Worm (Caenorhabditis elegans) whole organism, late embryonic: Measurements from ENCODE around the gene cup-5.

Experiments used
- ceh-48 ChIP-seq: sonication (generic microtip); optimal IDR thresholded peaks from 2 replicates; lab custom pipeline; 2016; ENCODE audit warnings: missing genetic modification characterization, inconsistent platforms, missing compliant biosample characterization
- lin-11 ChIP-seq: fragments of 200-800 bp; sonication (Bioruptor generic); optimal IDR thresholded peaks from 2 replicates; lab custom pipeline; 2018; ENCODE audit warnings: mild to moderate bottlenecking, missing genetic modification characterization, missing compliant biosample characterization
- madf-2 ChIP-seq: sonication (generic microtip); optimal IDR thresholded peaks from 2 replicates; lab custom pipeline; 2017; ENCODE audit warnings: missing genetic modification characterization, missing compliant biosample characterization
- pag-3 ChIP-seq: sonication (generic microtip); optimal IDR thresholded peaks from 2 replicates; lab custom pipeline; 2016; ENCODE audit warnings: missing compliant biosample characterization, missing genetic modification characterization, borderline replicate concordance
- pqm-1 ChIP-seq: sonication (generic microtip); optimal IDR thresholded peaks from 2 replicates; lab custom pipeline; 2016; ENCODE audit warnings: missing genetic modification characterization, missing compliant biosample characterization
- pros-1 ChIP-seq: fragments of 150-350 bp; optimal IDR thresholded peaks from 2 replicates; lab custom pipeline; 2014; ENCODE audit warnings: missing biosample characterization, missing genetic modification reagents, missing genetic modification characterization
- sdc-2 ChIP-seq: sonication (generic microtip); optimal IDR thresholded peaks from 2 replicates; lab custom pipeline; 2016; ENCODE audit warnings: missing genotype, missing genetic modification characterization, missing compliant biosample characterization

- TF ChIP-seq ceh-48 (tag; lab: Kevin White, UChicago) (no peak), pros-1 (no peak), lin-11 (no peak), sdc-2 (tag; lab: Kevin White, UChicago) (no peak), pqm-1 (tag; lab: Kevin White, UChicago) (no peak), pag-3 (no peak), madf-2 (tag; lab: Kevin White, UChicago) (no peak)
Measured at ce11 chrIII:7579324-7579723, 4.7 kb upstream of the cup-5 start, which contains the start of gene mfsd-6.
